Worm (Caenorhabditis elegans): ENCODE results near the gene ZK1320.5.

- TF ChIP-seq snpc-4 (tag; optimal IDR thresholded peaks at IDR 0.05) (no peak), tbx-2 (tag; optimal IDR thresholded peaks at IDR 0.05) (no peak), nhr-23 (tag; optimal IDR thresholded peaks at IDR 0.05) (peak; percentile 70), nhr-25 (tag; optimal IDR thresholded peaks at IDR 0.05) (peak; percentile 76), pha-4 (tag; optimal IDR thresholded peaks at IDR 0.05) (peak; percentile 47), nhr-76 (tag; optimal IDR thresholded peaks at IDR 0.05) (no peak), ceh-82 (tag; optimal IDR thresholded peaks at IDR 0.05) (peak; percentile 40), nhr-12 (tag; optimal IDR thresholded peaks at IDR 0.05) (no peak), zag-1 (tag; optimal IDR thresholded peaks at IDR 0.05) (no peak), mdl-1 (tag; optimal IDR thresholded peaks at IDR 0.05) (peak; percentile 18), ama-1 (optimal IDR thresholded peaks at IDR 0.05) (peak; percentile 92)
These were observed 46.0 kb downstream of the ZK1320.5 start for ce11 chrII:9619402-9619862.

All from whole organism, L3 larva.